Fruit fly (Drosophila melanogaster) whole organism, embryonic: ENCODE results near the gene lectin-21Cb.

Experiments used
- Ada2b ChIP-seq: fragments of 200-800 bp; sonication (Bioruptor generic); IDR thresholded peaks from 2 replicates; pipeline ENCODE4 v1.3.6; 2022; ENCODE audit warnings: missing biosample characterization, missing genetic modification characterization
- BEAF-32 ChIP-seq: fragments of 200-800 bp; sonication (Bioruptor generic); optimal IDR thresholded peaks from 3 replicates; lab custom pipeline; 2017; ENCODE audit warnings: missing biosample characterization, missing genetic modification characterization, mild to moderate bottlenecking, moderate library complexity, missing genetic modification reagents
- Bdp1 ChIP-seq: fragments of 200-800 bp; sonication (Bioruptor generic); optimal IDR thresholded peaks from 3 replicates; lab custom pipeline; 2016; ENCODE audit warnings: missing biosample characterization, missing genetic modification characterization
- Blimp-1 ChIP-seq: fragments of 200-800 bp; sonication (Bioruptor generic); optimal IDR thresholded peaks from 3 replicates; lab custom pipeline; 2018; ENCODE audit warnings: missing biosample characterization, missing genetic modification characterization, mild to moderate bottlenecking, moderate library complexity, missing genetic modification reagents
- C15 ChIP-seq: fragments of 200-800 bp; sonication (Bioruptor generic); IDR thresholded peaks from 3 replicates; pipeline ENCODE4 v1.3.6; 2022; ENCODE audit warnings: missing biosample characterization, missing genetic modification characterization
- CG13775 ChIP-seq: fragments of 200-800 bp; sonication (Bioruptor generic); optimal IDR thresholded peaks from 3 replicates; lab custom pipeline; 2017; ENCODE audit warnings: missing biosample characterization, mild to moderate bottlenecking, missing genetic modification characterization
- CG14667 ChIP-seq: fragments of 200-800 bp; sonication (Bioruptor generic); IDR thresholded peaks from 2 replicates; pipeline ENCODE4 v1.3.6; 2022; ENCODE audit warnings: missing biosample characterization, missing genetic modification characterization
- CG14710 ChIP-seq: fragments of 200-800 bp; sonication (Bioruptor generic); optimal IDR thresholded peaks from 3 replicates; lab custom pipeline; 2019; ENCODE audit warnings: missing biosample characterization, mild to moderate bottlenecking, missing genetic modification characterization, moderate library complexity
- CG15073 ChIP-seq: fragments of 200-800 bp; sonication (Bioruptor generic); optimal IDR thresholded peaks from 2 replicates; lab custom pipeline; 2016; ENCODE audit warnings: missing biosample characterization, missing genetic modification characterization
- CG15514 ChIP-seq: fragments of 200-800 bp; sonication (Bioruptor generic); optimal IDR thresholded peaks from 3 replicates; lab custom pipeline; 2017; ENCODE audit warnings: missing biosample characterization, missing genetic modification characterization, mild to moderate bottlenecking, moderate library complexity, missing genetic modification reagents
- CG1602 ChIP-seq: fragments of 200-800 bp; sonication (Bioruptor generic); optimal IDR thresholded peaks from 3 replicates; lab custom pipeline; 2016; ENCODE audit warnings: missing biosample characterization, missing genetic modification characterization
- CG1603 ChIP-seq: fragments of 200-800 bp; sonication (Bioruptor generic); optimal IDR thresholded peaks from 2 replicates; lab custom pipeline; 2019; ENCODE audit warnings: missing biosample characterization, mild to moderate bottlenecking, missing genetic modification characterization, moderate library complexity
- CG16863 ChIP-seq: fragments of 200-800 bp; sonication (Bioruptor generic); optimal IDR thresholded peaks from 3 replicates; lab custom pipeline; 2016; ENCODE audit warnings: missing biosample characterization, missing genetic modification characterization
- CG1792 ChIP-seq: fragments of 200-800 bp; sonication (Bioruptor generic); optimal IDR thresholded peaks from 2 replicates; lab custom pipeline; 2016; ENCODE audit warnings: missing biosample characterization, missing genetic modification characterization
- CG1832 ChIP-seq: fragments of 200-800 bp; sonication (Bioruptor generic); optimal IDR thresholded peaks from 2 replicates; lab custom pipeline; 2017; ENCODE audit warnings: missing biosample characterization, mild to moderate bottlenecking, missing genetic modification characterization, inconsistent platforms
- CG2199 ChIP-seq: fragments of 200-800 bp; sonication (Bioruptor generic); IDR thresholded peaks from 3 replicates; pipeline ENCODE4 v1.3.6; 2022; ENCODE audit warnings: missing biosample characterization, missing genetic modification characterization
- CG2889 ChIP-seq: fragments of 200-800 bp; sonication (Bioruptor generic); IDR thresholded peaks from 3 replicates; pipeline ENCODE4 v1.3.6; 2022; ENCODE audit warnings: missing biosample characterization, missing genetic modification characterization
- CG3847 ChIP-seq: fragments of 200-800 bp; sonication (Bioruptor generic); IDR thresholded peaks from 2 replicates; pipeline ENCODE4 v1.3.6; 2022; ENCODE audit warnings: missing biosample characterization, missing genetic modification characterization
- CG4424 ChIP-seq: fragments of 200-800 bp; sonication (Bioruptor generic); optimal IDR thresholded peaks from 3 replicates; lab custom pipeline; 2016; ENCODE audit warnings: missing biosample characterization, missing genetic modification characterization
- CG4617 ChIP-seq: fragments of 200-800 bp; sonication (Bioruptor generic); optimal IDR thresholded peaks from 3 replicates; lab custom pipeline; 2016; ENCODE audit warnings: missing biosample characterization, missing genetic modification characterization, borderline replicate concordance
- CG6813 ChIP-seq: fragments of 200-800 bp; sonication (Bioruptor generic); optimal IDR thresholded peaks from 2 replicates; lab custom pipeline; 2017; ENCODE audit warnings: missing biosample characterization, missing genetic modification characterization, mild to moderate bottlenecking, moderate library complexity, missing genetic modification reagents
- CG7745 ChIP-seq: fragments of 200-800 bp; sonication (Bioruptor generic); optimal IDR thresholded peaks from 2 replicates; lab custom pipeline; 2018; ENCODE audit warnings: missing biosample characterization, mild to moderate bottlenecking, missing genetic modification characterization, moderate library complexity
- CG7786 ChIP-seq: fragments of 200-800 bp; sonication (Bioruptor generic); optimal IDR thresholded peaks from 2 replicates; lab custom pipeline; 2016; ENCODE audit warnings: missing biosample characterization, missing genetic modification characterization
- CG8478 ChIP-seq: fragments of >200 bp; optimal IDR thresholded peaks from 2 replicates; lab custom pipeline; 2018
- CG9817 ChIP-seq: fragments of 200-800 bp; sonication (Bioruptor generic); optimal IDR thresholded peaks from 2 replicates; lab custom pipeline; 2018; ENCODE audit warnings: missing biosample characterization, mild to moderate bottlenecking, missing genetic modification characterization, moderate library complexity
- Deaf1 ChIP-seq: fragments of 200-800 bp; optimal IDR thresholded peaks from 3 replicates; lab custom pipeline; 2019; ENCODE audit warnings: missing biosample characterization, mild to moderate bottlenecking, missing genetic modification characterization, moderate library complexity
- Elba2 ChIP-seq: fragments of 200-800 bp; sonication (Bioruptor generic); optimal IDR thresholded peaks from 3 replicates; lab custom pipeline; 2016; ENCODE audit warnings: missing biosample characterization, missing genetic modification characterization
- Fer3 ChIP-seq: fragments of 200-800 bp; sonication (Bioruptor generic); optimal IDR thresholded peaks from 2 replicates; lab custom pipeline; 2018; ENCODE audit warnings: missing biosample characterization, mild to moderate bottlenecking, missing genetic modification characterization, moderate library complexity
- Gsc ChIP-seq: fragments of 200-800 bp; sonication (Bioruptor generic); IDR thresholded peaks from 2 replicates; pipeline ENCODE4 v1.3.6; 2022; ENCODE audit warnings: missing biosample characterization, missing genetic modification characterization
- Hr3 ChIP-seq: fragments of 200-800 bp; sonication (Bioruptor generic); optimal IDR thresholded peaks from 3 replicates; lab custom pipeline; 2016; ENCODE audit warnings: missing biosample characterization, missing genetic modification characterization
- Hr51 ChIP-seq, 2 experiments: fragments of 200-800 bp; sonication (Bioruptor generic); optimal IDR thresholded peaks; 2 replicates in 1 of 2; 3 replicates in 1 of 2; lab custom pipeline; 2016 to 2018; ENCODE audit warnings: missing biosample characterization in 2 of 2, missing genetic modification characterization in 2 of 2, mild to moderate bottlenecking in 1 of 2, moderate library complexity in 1 of 2
- Myb ChIP-seq: fragments of 200-800 bp; sonication (Bioruptor generic); optimal IDR thresholded peaks from 2 replicates; lab custom pipeline; 2016; ENCODE audit warnings: missing biosample characterization, missing genetic modification characterization
- NC2β ChIP-seq: fragments of 200-800 bp; sonication (Bioruptor generic); optimal IDR thresholded peaks from 2 replicates; lab custom pipeline; 2016; ENCODE audit warnings: missing biosample characterization, missing genetic modification characterization
- NfI ChIP-seq: fragments of 200-800 bp; sonication (Bioruptor generic); optimal IDR thresholded peaks from 3 replicates; lab custom pipeline; 2018; ENCODE audit warnings: missing biosample characterization, mild to moderate bottlenecking, missing genetic modification characterization, moderate library complexity
- Oli ChIP-seq: fragments of 200-800 bp; sonication (Bioruptor generic); optimal IDR thresholded peaks from 2 replicates; lab custom pipeline; 2018; ENCODE audit warnings: missing biosample characterization, mild to moderate bottlenecking, missing genetic modification characterization, moderate library complexity
- Ptx1 ChIP-seq: fragments of 200-800 bp; sonication (Bioruptor generic); IDR thresholded peaks from 2 replicates; pipeline ENCODE4 v1.3.6; 2022; ENCODE audit warnings: missing biosample characterization, missing genetic modification characterization
- TFAM ChIP-seq: fragments of 200-800 bp; sonication (Bioruptor generic); optimal IDR thresholded peaks from 2 replicates; lab custom pipeline; 2017; ENCODE audit warnings: missing biosample characterization, missing genetic modification characterization, inconsistent platforms
- br ChIP-seq: fragments of >200 bp; optimal IDR thresholded peaks from 2 replicates; lab custom pipeline; 2017
- ci ChIP-seq: fragments of 200-800 bp; sonication (Bioruptor generic); IDR thresholded peaks from 3 replicates; pipeline ENCODE4 v1.3.6; 2022; ENCODE audit warnings: missing biosample characterization, missing genetic modification characterization
- da ChIP-seq: fragments of 200-800 bp; sonication (Bioruptor generic); optimal IDR thresholded peaks from 2 replicates; lab custom pipeline; 2016; ENCODE audit warnings: missing biosample characterization, missing genetic modification characterization
- esg ChIP-seq: fragments of 200-800 bp; sonication (Bioruptor generic); conservative IDR thresholded peaks from 2 replicates; pipeline ENCODE4 v1.3.6; 2022; ENCODE audit warnings: missing biosample characterization, missing genetic modification characterization
- eyg ChIP-seq: fragments of 200-800 bp; sonication (Bioruptor generic); optimal IDR thresholded peaks from 3 replicates; lab custom pipeline; 2016; ENCODE audit warnings: missing biosample characterization, missing genetic modification characterization
- fru ChIP-seq: fragments of >200 bp; optimal IDR thresholded peaks from 2 replicates; lab custom pipeline; 2017
- gsb-n ChIP-seq: fragments of 200-800 bp; sonication (Bioruptor generic); optimal IDR thresholded peaks from 3 replicates; lab custom pipeline; 2018; ENCODE audit warnings: missing biosample characterization, mild to moderate bottlenecking, missing genetic modification characterization
- peb ChIP-seq: fragments of 200-800 bp; sonication (Bioruptor generic); IDR thresholded peaks from 2 replicates; pipeline ENCODE4 v1.3.6; 2022; ENCODE audit warnings: missing biosample characterization, missing genetic modification characterization
- ranshi ChIP-seq: fragments of 200-800 bp; sonication (Bioruptor generic); IDR thresholded peaks from 2 replicates; pipeline ENCODE4 v1.3.6; 2022; ENCODE audit warnings: missing biosample characterization, missing genetic modification characterization
- repo ChIP-seq: fragments of 200-800 bp; sonication (Bioruptor generic); optimal IDR thresholded peaks from 2 replicates; lab custom pipeline; 2016; ENCODE audit warnings: missing biosample characterization, missing genetic modification characterization
- sens ChIP-seq: fragments of 200-800 bp; sonication (Bioruptor generic); peaks from one replicate; lab custom pipeline; 2016; ENCODE audit warnings: missing biosample characterization, missing genetic modification characterization
- tin ChIP-seq: fragments of 200-800 bp; sonication (Bioruptor generic); optimal IDR thresholded peaks from 3 replicates; lab custom pipeline; 2016; ENCODE audit warnings: missing biosample characterization, missing genetic modification characterization
- tna ChIP-seq: fragments of 200-800 bp; sonication (Bioruptor generic); IDR thresholded peaks from 2 replicates; pipeline ENCODE4 v1.3.6; 2022; ENCODE audit warnings: missing biosample characterization, missing genetic modification characterization; ENCODE audit not compliant: partially characterized antibody
- trh ChIP-seq: fragments of 200-800 bp; sonication (Bioruptor generic); optimal IDR thresholded peaks from 2 replicates; lab custom pipeline; 2016; ENCODE audit warnings: missing biosample characterization, missing genetic modification characterization
- unc-4 ChIP-seq: fragments of 200-800 bp; sonication (Bioruptor generic); IDR thresholded peaks from 2 replicates; pipeline ENCODE4 v1.3.6; 2022; ENCODE audit warnings: missing biosample characterization, missing genetic modification characterization; ENCODE audit not compliant: partially characterized antibody
- zen ChIP-seq: fragments of 200-800 bp; sonication (Bioruptor generic); optimal IDR thresholded peaks from 3 replicates; lab custom pipeline; 2018; ENCODE audit warnings: missing biosample characterization, mild to moderate bottlenecking, missing genetic modification characterization, moderate library complexity

Gene lectin-21Cb

dm6 chr2L:606165-606564 lies 14.8 kb downstream of the lectin-21Cb start (continued):
- TF ChIP-seq Ada2b (no peak), CG8478 (lab: Kevin White, UChicago) (no peak), ranshi (GFP tag; lab: Robert Waterston, UW) (no peak), CG4424 (GFP tag; lab: Kevin White, UChicago) (peak; percentile 29), CG1792 (GFP tag; lab: Kevin White, UChicago) (no peak), CG15073 (GFP tag; lab: Kevin White, UChicago) (no peak), zen (tag; lab: Kevin White, UChicago) (peak; percentile 84), Gsc (GFP tag; lab: Robert Waterston, UW) (peak; percentile 41), Hr51 (GFP tag; optimal IDR thresholded peaks at IDR 0.05; lab: Kevin White, UChicago) (no peak), CG1602 (GFP tag; lab: Kevin White, UChicago) (peak; percentile 29), tin (GFP tag; lab: Kevin White, UChicago) (peak; percentile 17), NC2β (GFP tag; lab: Kevin White, UChicago) (peak; percentile 69), NfI (GFP tag; lab: Kevin White, UChicago) (no peak), CG9817 (tag; lab: Kevin White, UChicago) (no peak), CG2199 (GFP tag; lab: Robert Waterston, UW) (no peak), repo (no peak), CG6813 (GFP tag; lab: Kevin White, UChicago) (no peak), Myb (no peak), CG3847 (GFP tag; lab: Robert Waterston, UW) (peak; percentile 16; the same call in 1 of the 2 replicates), peb (GFP tag; lab: Robert Waterston, UW) (peak; percentile 71), Deaf1 (tag; lab: Kevin White, UChicago) (no peak), Elba2 (peak; percentile 11), TFAM (GFP tag; lab: Kevin White, UChicago) (no peak), eyg (no peak), Oli (tag; lab: Kevin White, UChicago) (peak; percentile 0), CG15514 (GFP tag; lab: Kevin White, UChicago) (no peak), C15 (GFP tag; lab: Robert Waterston, UW) (no peak), CG1603 (peak; percentile 59), CG14710 (peak; percentile 42), CG16863 (GFP tag; lab: Kevin White, UChicago) (no peak), BEAF-32 (no peak), CG1832 (GFP tag; lab: Kevin White, UChicago) (no peak), sens (GFP tag; lab: Kevin White, UChicago) (peak; percentile 75), Blimp-1 (no peak), gsb-n (tag; lab: Kevin White, UChicago) (peak; percentile 35), Bdp1 (peak; percentile 32), esg (GFP tag; lab: Robert Waterston, UW) (0 out of 2 replicates have a peak, but pooled peaks have one; percentile 13), Hr3 (GFP tag; lab: Kevin White, UChicago) (peak; percentile 12), fru (no peak), CG7745 (tag; lab: Kevin White, UChicago) (no peak), CG2889 (GFP tag; lab: Robert Waterston, UW) (no peak), tna (GFP tag; lab: Robert Waterston, UW) (no peak), CG14667 (no peak), br (lab: Kevin White, UChicago) (no peak), trh (GFP tag; lab: Kevin White, UChicago) (no peak), CG13775 (GFP tag; lab: Kevin White, UChicago) (peak; percentile 36), Ptx1 (GFP tag; lab: Robert Waterston, UW) (peak; percentile 18; the same call in 1 of the 2 replicates), unc-4 (no peak), ci (GFP tag; lab: Robert Waterston, UW) (peak; percentile 68; the same call in 2 of the 3 replicates), da (GFP tag; lab: Kevin White, UChicago) (no peak), Fer3 (tag; lab: Kevin White, UChicago) (no peak), CG4617 (GFP tag; lab: Kevin White, UChicago) (no peak), CG7786 (peak; percentile 11)
